Worm (Caenorhabditis elegans) whole organism, L2 larva: Measurements from ENCODE around the gene pqn-36.

ENCODE experiments used
- ZK546.5 ChIP-seq: sonication (generic microtip); optimal IDR thresholded peaks from 2 replicates; lab custom pipeline; 2017; ENCODE audit warnings: missing biosample characterization, missing genetic modification characterization
- ama-1 ChIP-seq: fragments of 150-350 bp; optimal IDR thresholded peaks from 2 replicates; lab custom pipeline; 2018; ENCODE audit warnings: inconsistent platforms
- blmp-1 ChIP-seq: sonication (generic microtip); optimal IDR thresholded peaks from 2 replicates; lab custom pipeline; 2017; ENCODE audit warnings: missing genetic modification characterization, mild to moderate bottlenecking, missing compliant biosample characterization, antibody characterized with exemption, moderate library complexity; ENCODE audit not compliant: insufficient read depth
- dmd-4 ChIP-seq: sonication (generic microtip); optimal IDR thresholded peaks from 2 replicates; lab custom pipeline; 2017; ENCODE audit warnings: missing biosample characterization, missing genetic modification characterization
- elt-3 ChIP-seq: sonication (generic microtip); optimal IDR thresholded peaks from 2 replicates; lab custom pipeline; 2017; ENCODE audit warnings: missing biosample characterization, missing genetic modification characterization
- lin-13 ChIP-seq: fragments of 150-350 bp; optimal IDR thresholded peaks from 2 replicates; lab custom pipeline; 2014; ENCODE audit warnings: missing biosample characterization, missing genetic modification reagents, missing genetic modification characterization
- lin-39 ChIP-seq: fragments of 150-350 bp; optimal IDR thresholded peaks from 2 replicates; lab custom pipeline; 2014; ENCODE audit warnings: missing biosample characterization, missing genetic modification reagents, missing genetic modification characterization
- lsy-2 ChIP-seq, 2 experiments: fragments of 150-350 bp in 1 of 2; sonication (generic microtip) in 1 of 2; optimal IDR thresholded peaks; 2 replicates each; lab custom pipeline; 2014 to 2017; ENCODE audit warnings: missing biosample characterization in 2 of 2, missing genetic modification characterization in 2 of 2
- sma-3 ChIP-seq: sonication (generic microtip); optimal IDR thresholded peaks from 2 replicates; lab custom pipeline; 2016; ENCODE audit warnings: missing genetic modification reagents, missing genetic modification characterization, missing compliant biosample characterization
- snpc-4 ChIP-seq: fragments of 150-350 bp; optimal IDR thresholded peaks from 2 replicates; lab custom pipeline; 2014; ENCODE audit warnings: missing biosample characterization, missing genetic modification characterization
- unc-62 ChIP-seq: fragments of 150-350 bp; optimal IDR thresholded peaks from 2 replicates; lab custom pipeline; 2014; ENCODE audit warnings: missing biosample characterization, missing genetic modification reagents, missing genetic modification characterization
- zag-1 ChIP-seq: fragments of 150-350 bp; optimal IDR thresholded peaks from 2 replicates; lab custom pipeline; 2014; ENCODE audit warnings: missing biosample characterization, missing genetic modification characterization
- ztf-11 ChIP-seq: sonication (generic microtip); optimal IDR thresholded peaks from 2 replicates; lab custom pipeline; 2017; ENCODE audit warnings: missing biosample characterization, missing genetic modification characterization
- ztf-4 ChIP-seq: fragments of 150-350 bp; optimal IDR thresholded peaks from 2 replicates; lab custom pipeline; 2014; ENCODE audit warnings: missing biosample characterization, missing genetic modification characterization

ce11 chrX:15380437-15380836 is 34.9 kb downstream of the pqn-36 start:
- no peak for TF ChIP-seq dmd-4 (tag; lab: Kevin White, UChicago)
- TF ChIP-seq elt-3: no peak
- no peak for TF ChIP-seq blmp-1
- TF ChIP-seq ztf-11 (tag; lab: Kevin White, UChicago): no peak
- no peak for TF ChIP-seq snpc-4 (tag; lab: Kevin White, UChicago)
- no peak for TF ChIP-seq ztf-4 (tag; lab: Kevin White, UChicago)
- no peak for TF ChIP-seq zag-1 (tag; lab: Kevin White, UChicago)
- no peak for TF ChIP-seq lin-13 (GFP tag; lab: Kevin White, UChicago)
- TF ChIP-seq unc-62: no peak
- TF ChIP-seq lin-39 (tag; lab: Kevin White, UChicago): no peak
- no peak for TF ChIP-seq lsy-2 (tag; optimal IDR thresholded peaks at IDR 0.05; lab: Kevin White, UChicago)
- TF ChIP-seq ZK546.5: no peak
- no peak for TF ChIP-seq sma-3 (GFP tag; lab: Kevin White, UChicago)
- TF ChIP-seq ama-1 (lab: Kevin White, UChicago): no peak
